Worm (Caenorhabditis elegans): ENCODE data around the gene wrb-1.
A peak's percentile ranks its signal among the peaks of the same experiment; 100 is the strongest.

Gene wrb-1

DNA sequence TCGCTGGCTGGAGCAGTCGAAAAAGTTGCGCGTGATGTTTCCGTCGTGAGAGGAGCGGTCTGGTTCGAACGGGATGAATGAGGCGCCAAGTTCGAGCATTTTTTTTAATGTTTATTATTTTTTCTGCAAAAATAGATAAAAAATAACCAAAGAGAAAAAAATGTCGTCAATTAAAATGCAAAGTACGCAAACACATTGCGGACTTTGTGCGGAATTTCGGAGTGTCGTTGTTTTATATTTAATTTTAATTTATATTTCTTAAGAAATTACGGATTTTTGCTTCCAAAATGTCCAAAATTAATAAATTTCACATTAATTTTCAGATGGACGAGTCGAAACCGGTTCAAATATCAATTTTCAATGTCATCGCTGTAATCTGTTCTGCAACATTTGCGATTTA is at the start of gene wrb-1, which contains the start of gene Y50D4A.4:
Gene wrb-1, plus strand, starts transcription at position 78 of the 400 bp plus-strand sequence.
Gene Y50D4A.4, minus strand, starts transcription at position 133 of the 400 bp plus-strand sequence.
- no peak for TF ChIP-seq nhr-12 (tag; optimal IDR thresholded peaks at IDR 0.05)
- peak; percentile 62 for TF ChIP-seq lsy-2 (tag; optimal IDR thresholded peaks at IDR 0.05)
- TF ChIP-seq ces-1 (GFP tag; optimal IDR thresholded peaks at IDR 0.05), result peak; percentile 91
- no peak for TF ChIP-seq nhr-2 (tag; optimal IDR thresholded peaks at IDR 0.05)
- TF ChIP-seq M03D4.4 (tag; optimal IDR thresholded peaks at IDR 0.05), result no peak
- TF ChIP-seq ceh-43 (GFP tag; optimal IDR thresholded peaks at IDR 0.05), result no peak
- TF ChIP-seq nhr-237 (tag; optimal IDR thresholded peaks at IDR 0.05), result peak; percentile 27

DNA sequence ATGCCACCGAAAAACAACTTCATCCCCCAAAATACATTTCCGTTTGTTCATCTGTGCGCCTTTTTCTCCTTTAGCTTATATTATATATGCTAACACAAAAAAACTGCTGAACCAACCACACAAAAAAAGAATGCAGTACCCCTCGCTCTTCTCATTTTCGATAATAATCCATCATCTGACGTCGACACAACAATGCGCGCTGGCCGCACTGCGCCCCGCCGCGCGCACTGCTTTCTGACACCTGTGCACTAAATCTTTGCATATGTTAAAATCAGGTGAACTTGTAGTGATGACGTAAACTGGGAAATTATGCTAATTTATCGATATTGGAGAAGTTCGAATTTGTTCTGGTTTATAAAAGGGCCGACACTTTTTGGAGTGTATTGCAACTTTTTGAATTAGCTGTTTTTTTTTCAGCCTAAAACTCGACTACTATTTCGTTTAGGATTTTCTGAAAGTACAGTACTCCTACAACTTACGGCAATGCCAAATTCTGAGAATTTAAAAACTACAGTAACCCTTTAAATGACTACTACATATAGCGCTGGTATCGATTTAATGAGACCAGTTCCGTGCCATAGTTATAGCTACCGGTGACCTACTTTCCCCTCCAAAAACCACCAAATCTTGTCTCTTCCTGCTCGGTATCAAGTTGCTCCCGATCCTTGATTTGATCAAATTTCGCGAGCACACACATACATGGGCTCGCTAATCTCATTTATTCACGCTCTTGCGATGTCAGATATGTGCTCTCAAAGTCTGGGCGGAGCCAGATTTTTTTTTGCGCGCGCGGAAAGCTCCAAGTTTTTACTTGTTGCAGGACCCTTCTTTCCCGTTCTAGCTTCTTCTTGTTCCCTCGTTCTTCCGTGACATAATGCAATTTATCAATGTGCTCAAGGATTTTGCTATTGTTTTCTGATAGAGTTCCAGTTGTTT is 45.9 kb upstream of the wrb-1 start:
- TF ChIP-seq ces-1 (GFP tag; optimal IDR thresholded peaks at IDR 0.05) (peak; percentile 95), ceh-43 (GFP tag; optimal IDR thresholded peaks at IDR 0.05) (no peak), hlh-1 (tag; optimal IDR thresholded peaks at IDR 0.05) (no peak)

DNA sequence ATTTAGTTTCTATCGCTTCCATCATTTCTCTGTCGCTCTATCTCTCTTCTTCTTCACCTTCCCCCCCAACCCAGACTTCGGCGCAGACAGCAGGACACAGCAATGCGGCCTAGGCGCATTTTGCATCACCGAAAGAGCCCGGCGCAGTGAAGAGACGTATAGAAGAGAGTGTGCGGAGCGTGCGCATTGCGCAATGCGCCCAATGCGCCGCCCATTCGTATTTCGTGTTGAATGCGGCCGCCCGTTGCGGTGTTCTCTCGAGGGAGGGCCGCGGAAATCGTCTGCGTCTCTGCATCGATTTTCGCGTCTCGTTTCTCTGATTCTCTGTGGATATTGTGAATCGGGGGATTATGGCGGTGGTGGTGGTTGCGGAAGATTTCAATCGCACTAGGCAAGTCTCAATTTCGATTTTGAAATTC is 44.5 kb upstream of the wrb-1 start:
- TF ChIP-seq blmp-1 (tag; optimal IDR thresholded peaks at IDR 0.05), result peak; percentile 3
- TF ChIP-seq ham-2 (GFP tag; optimal IDR thresholded peaks at IDR 0.05), result peak; percentile 90
- TF ChIP-seq lin-32 (GFP tag; optimal IDR thresholded peaks at IDR 0.05), result no peak
- TF ChIP-seq mep-1 (tag; optimal IDR thresholded peaks at IDR 0.05), result peak; percentile 89
- TF ChIP-seq tbx-8 (GFP tag; optimal IDR thresholded peaks at IDR 0.05), result peak; percentile 50
- TF ChIP-seq nhr-28 (tag; optimal IDR thresholded peaks at IDR 0.05), result peak; percentile 23
- peak; percentile 82 for TF ChIP-seq M03D4.4 (tag; optimal IDR thresholded peaks at IDR 0.05)
- peak; percentile 70 for TF ChIP-seq ceh-43 (GFP tag; optimal IDR thresholded peaks at IDR 0.05)
- peak; percentile 87 for TF ChIP-seq ces-1 (GFP tag; optimal IDR thresholded peaks at IDR 0.05)
- TF ChIP-seq snpc-4 (tag; optimal IDR thresholded peaks at IDR 0.05), result no peak
- peak; percentile 19 for TF ChIP-seq nhr-12 (tag; optimal IDR thresholded peaks at IDR 0.05)
- TF ChIP-seq ztf-11 (tag; optimal IDR thresholded peaks at IDR 0.05), result peak; percentile 98
- TF ChIP-seq drap-1 (GFP tag; optimal IDR thresholded peaks at IDR 0.05), result peak; percentile 84
- TF ChIP-seq nhr-237 (tag; optimal IDR thresholded peaks at IDR 0.05), result peak; percentile 84
- TF ChIP-seq unc-62 (GFP tag; optimal IDR thresholded peaks at IDR 0.05), result peak; percentile 91
- TF ChIP-seq hlh-1 (tag; optimal IDR thresholded peaks at IDR 0.05), result peak; percentile 82
- peak; percentile 84 for TF ChIP-seq ceh-39 (tag; optimal IDR thresholded peaks at IDR 0.05)
- TF ChIP-seq mab-5 (tag; optimal IDR thresholded peaks at IDR 0.05), result peak; percentile 87
- TF ChIP-seq ceh-83 (GFP tag; optimal IDR thresholded peaks at IDR 0.05), result peak; percentile 66
- peak; percentile 94 for TF ChIP-seq lin-13 (tag; optimal IDR thresholded peaks at IDR 0.05)
- peak; percentile 93 for TF ChIP-seq zip-8 (tag; optimal IDR thresholded peaks at IDR 0.05)
- peak; percentile 56 for TF ChIP-seq unc-39 (tag; optimal IDR thresholded peaks at IDR 0.05)
- TF ChIP-seq bed-3 (GFP tag; optimal IDR thresholded peaks at IDR 0.05), result peak; percentile 57
- peak; percentile 84 for TF ChIP-seq lsy-2 (tag; optimal IDR thresholded peaks at IDR 0.05)
- TF ChIP-seq nhr-76 (tag; optimal IDR thresholded peaks at IDR 0.05), result no peak
- peak; percentile 85 for TF ChIP-seq unc-120 (tag; optimal IDR thresholded peaks at IDR 0.05; ENCODE audit: poor library complexity, severe bottlenecking)
- TF ChIP-seq sem-2 (GFP tag; optimal IDR thresholded peaks at IDR 0.05), result no peak
- TF ChIP-seq elt-1 (tag; optimal IDR thresholded peaks at IDR 0.05; ENCODE audit: borderline replicate concordance, insufficient read depth), result peak; percentile 54
- peak; percentile 60 for TF ChIP-seq flh-1 (GFP tag; optimal IDR thresholded peaks at IDR 0.05)
- TF ChIP-seq mls-2 (tag; optimal IDR thresholded peaks at IDR 0.05), result peak; percentile 90
- TF ChIP-seq cnd-1 (tag; optimal IDR thresholded peaks at IDR 0.05), result peak; percentile 83
- no peak for TF ChIP-seq nhr-2 (tag; optimal IDR thresholded peaks at IDR 0.05)
- peak; percentile 79 for TF ChIP-seq pha-4 (tag; optimal IDR thresholded peaks at IDR 0.05)
- no peak for TF ChIP-seq elt-3 (tag; optimal IDR thresholded peaks at IDR 0.05)
- peak; percentile 94 for TF ChIP-seq sptf-1 (tag; optimal IDR thresholded peaks at IDR 0.05)

Data from whole organism, mixed stage, embryonic.